Fruit fly (Drosophila melanogaster) whole organism, embryonic: ENCODE data around the gene Or85b.
A peak's percentile ranks its signal among the peaks of the same experiment; 100 is the strongest.

Source experiments
- ATbp ChIP-seq: fragments of 200-800 bp; sonication (Bioruptor generic); optimal IDR thresholded peaks from 2 replicates; lab custom pipeline; 2017; ENCODE audit warnings: missing biosample characterization, mild to moderate bottlenecking, missing genetic modification characterization, missing genetic modification reagents
- Abd-B ChIP-seq: fragments of 200-800 bp; sonication (Bioruptor generic); optimal IDR thresholded peaks from 2 replicates; lab custom pipeline; 2018; ENCODE audit warnings: missing biosample characterization, mild to moderate bottlenecking, missing genetic modification characterization, moderate library complexity
- Aef1 ChIP-seq: fragments of 200-800 bp; sonication (Bioruptor generic); IDR thresholded peaks from 3 replicates; pipeline ENCODE4 v1.3.6; 2022; ENCODE audit warnings: missing biosample characterization, missing genetic modification characterization
- Antp ChIP-seq: fragments of 200-800 bp; sonication (Bioruptor generic); optimal IDR thresholded peaks from 3 replicates; lab custom pipeline; 2016; ENCODE audit warnings: missing biosample characterization, missing genetic modification characterization
- CG10147 ChIP-seq: fragments of 200-800 bp; sonication (Bioruptor generic); optimal IDR thresholded peaks from 2 replicates; lab custom pipeline; 2019; ENCODE audit warnings: missing biosample characterization, mild to moderate bottlenecking, missing genetic modification characterization, moderate library complexity
- CG10366 ChIP-seq: fragments of 200-800 bp; sonication (Bioruptor generic); IDR thresholded peaks from 2 replicates; pipeline ENCODE4 v1.3.6; 2022; ENCODE audit warnings: missing biosample characterization, missing genetic modification characterization
- CG10543 ChIP-seq: fragments of 200-800 bp; sonication (Bioruptor generic); optimal IDR thresholded peaks from 3 replicates; lab custom pipeline; 2017; ENCODE audit warnings: missing biosample characterization, mild to moderate bottlenecking, missing genetic modification characterization, moderate library complexity
- CG11398 ChIP-seq: fragments of 200-800 bp; sonication (Bioruptor generic); optimal IDR thresholded peaks from 2 replicates; lab custom pipeline; 2016; ENCODE audit warnings: missing biosample characterization, missing genetic modification characterization
- CG12391 ChIP-seq: fragments of 200-800 bp; sonication (Bioruptor generic); optimal IDR thresholded peaks from 3 replicates; lab custom pipeline; 2018; ENCODE audit warnings: missing biosample characterization, mild to moderate bottlenecking, missing genetic modification characterization, moderate library complexity
- CG14050 ChIP-seq: fragments of 200-800 bp; sonication (Bioruptor generic); IDR thresholded peaks from 3 replicates; pipeline ENCODE4 v1.3.6; 2022; ENCODE audit warnings: missing biosample characterization, missing genetic modification characterization
- CG14667 ChIP-seq: fragments of 200-800 bp; sonication (Bioruptor generic); IDR thresholded peaks from 2 replicates; pipeline ENCODE4 v1.3.6; 2022; ENCODE audit warnings: missing biosample characterization, missing genetic modification characterization
- CG15073 ChIP-seq: fragments of 200-800 bp; sonication (Bioruptor generic); optimal IDR thresholded peaks from 2 replicates; lab custom pipeline; 2016; ENCODE audit warnings: missing biosample characterization, missing genetic modification characterization
- CG16813 ChIP-seq: fragments of 200-800 bp; sonication (Bioruptor generic); IDR thresholded peaks from 3 replicates; pipeline ENCODE4 v1.3.6; 2022; ENCODE audit warnings: missing biosample characterization, missing genetic modification characterization; ENCODE audit not compliant: partially characterized antibody
- CG16815 ChIP-seq: fragments of 200-800 bp; sonication (Bioruptor generic); optimal IDR thresholded peaks from 3 replicates; lab custom pipeline; 2017; ENCODE audit warnings: missing biosample characterization, mild to moderate bottlenecking, missing genetic modification characterization
- CG17359 ChIP-seq: fragments of 200-800 bp; sonication (Bioruptor generic); optimal IDR thresholded peaks from 3 replicates; lab custom pipeline; 2018; ENCODE audit warnings: missing biosample characterization, mild to moderate bottlenecking, missing genetic modification characterization, moderate library complexity
- CG1792 ChIP-seq: fragments of 200-800 bp; sonication (Bioruptor generic); optimal IDR thresholded peaks from 2 replicates; lab custom pipeline; 2016; ENCODE audit warnings: missing biosample characterization, missing genetic modification characterization
- CG18619 ChIP-seq: fragments of 200-800 bp; sonication (Bioruptor generic); optimal IDR thresholded peaks from 3 replicates; lab custom pipeline; 2017; ENCODE audit warnings: missing biosample characterization, mild to moderate bottlenecking, missing genetic modification characterization
- CG2116 ChIP-seq: fragments of 200-800 bp; sonication (Bioruptor generic); optimal IDR thresholded peaks from 3 replicates; lab custom pipeline; 2018; ENCODE audit warnings: missing biosample characterization, mild to moderate bottlenecking, missing genetic modification characterization
- CG32532 ChIP-seq: fragments of 200-800 bp; sonication (Bioruptor generic); IDR thresholded peaks from 2 replicates; pipeline ENCODE4 v1.3.6; 2022; ENCODE audit warnings: missing biosample characterization, missing genetic modification characterization
- CG3838 ChIP-seq: fragments of 200-800 bp; sonication (Bioruptor generic); optimal IDR thresholded peaks from 3 replicates; lab custom pipeline; 2016; ENCODE audit warnings: missing biosample characterization, missing genetic modification characterization
- CG4360 ChIP-seq: fragments of 200-800 bp; sonication (Bioruptor generic); IDR thresholded peaks from 2 replicates; pipeline ENCODE4 v1.3.6; 2022; ENCODE audit warnings: missing biosample characterization, missing genetic modification characterization
- CG4820 ChIP-seq: fragments of 200-800 bp; sonication (Bioruptor generic); optimal IDR thresholded peaks from 3 replicates; lab custom pipeline; 2016; ENCODE audit warnings: missing biosample characterization, missing genetic modification characterization
- CG6654 ChIP-seq: fragments of 200-800 bp; sonication (Bioruptor generic); optimal IDR thresholded peaks from 2 replicates; lab custom pipeline; 2017; ENCODE audit warnings: missing biosample characterization, mild to moderate bottlenecking, missing genetic modification characterization
- CG6791 ChIP-seq: fragments of 200-800 bp; sonication (Bioruptor generic); IDR thresholded peaks from 3 replicates; pipeline ENCODE4 v1.3.6; 2022; ENCODE audit warnings: missing biosample characterization, missing genetic modification characterization; ENCODE audit not compliant: partially characterized antibody
- CG7987 ChIP-seq: fragments of 200-800 bp; sonication (Bioruptor generic); optimal IDR thresholded peaks from 2 replicates; lab custom pipeline; 2018; ENCODE audit warnings: missing biosample characterization, mild to moderate bottlenecking, missing genetic modification characterization, moderate library complexity
- CG8281 ChIP-seq: fragments of 200-800 bp; sonication (Bioruptor generic); optimal IDR thresholded peaks from 2 replicates; lab custom pipeline; 2018; ENCODE audit warnings: missing biosample characterization, mild to moderate bottlenecking, missing genetic modification characterization, moderate library complexity
- E2f2 ChIP-seq: fragments of 200-800 bp; sonication (Bioruptor generic); IDR thresholded peaks from 2 replicates; pipeline ENCODE4 v1.3.6; 2022; ENCODE audit warnings: missing biosample characterization, missing genetic modification characterization
- HLH4C ChIP-seq: fragments of 200-800 bp; sonication (Bioruptor generic); IDR thresholded peaks from 3 replicates; pipeline ENCODE4 v1.3.6; 2022; ENCODE audit warnings: missing biosample characterization, missing genetic modification characterization; ENCODE audit not compliant: partially characterized antibody
- Hand ChIP-seq: fragments of 200-800 bp; sonication (Bioruptor generic); optimal IDR thresholded peaks from 2 replicates; lab custom pipeline; 2017; ENCODE audit warnings: mild to moderate bottlenecking, missing biosample characterization, missing genetic modification reagents, missing genetic modification characterization
- HmgD ChIP-seq: fragments of 200-800 bp; sonication (Bioruptor generic); optimal IDR thresholded peaks from 3 replicates; lab custom pipeline; 2016; ENCODE audit warnings: missing biosample characterization, missing genetic modification characterization
- Hr39 ChIP-seq: fragments of >200 bp; optimal IDR thresholded peaks from 2 replicates; lab custom pipeline; 2017
- Jarid2 ChIP-seq: fragments of 200-800 bp; sonication (Bioruptor generic); optimal IDR thresholded peaks from 3 replicates; lab custom pipeline; 2017; ENCODE audit warnings: mild to moderate bottlenecking, missing biosample characterization, missing genetic modification reagents, missing genetic modification characterization
- Lim3 ChIP-seq: fragments of 200-800 bp; sonication (Bioruptor generic); IDR thresholded peaks from 2 replicates; pipeline ENCODE4 v1.3.6; 2022; ENCODE audit warnings: missing biosample characterization, missing genetic modification characterization
- Lpt ChIP-seq: fragments of >200 bp; optimal IDR thresholded peaks from 2 replicates; lab custom pipeline; 2018; ENCODE audit warnings: missing biosample characterization, missing genetic modification characterization
- Spps ChIP-seq: fragments of 200-800 bp; sonication (Bioruptor generic); optimal IDR thresholded peaks from 2 replicates; lab custom pipeline; 2018; ENCODE audit warnings: missing biosample characterization, mild to moderate bottlenecking, missing genetic modification characterization
- YL-1 ChIP-seq: fragments of 200-800 bp; sonication (Bioruptor generic); optimal IDR thresholded peaks from 3 replicates; lab custom pipeline; 2017; ENCODE audit warnings: missing biosample characterization, mild to moderate bottlenecking, missing genetic modification characterization
- ato ChIP-seq: fragments of 200-800 bp; sonication (Bioruptor generic); IDR thresholded peaks from 2 replicates; pipeline ENCODE4 v1.3.6; 2022; ENCODE audit warnings: missing biosample characterization, missing genetic modification characterization; ENCODE audit not compliant: partially characterized antibody
- bab2 ChIP-seq: fragments of 200-800 bp; sonication (Bioruptor generic); optimal IDR thresholded peaks from 2 replicates; lab custom pipeline; 2016; ENCODE audit warnings: missing biosample characterization, missing genetic modification characterization
- chinmo ChIP-seq: fragments of 200-800 bp; sonication (Bioruptor generic); IDR thresholded peaks from 4 replicates; pipeline ENCODE4 v1.3.6; 2022; ENCODE audit warnings: missing biosample characterization, missing genetic modification characterization; ENCODE audit not compliant: partially characterized antibody
- crc ChIP-seq: fragments of 200-800 bp; sonication (Bioruptor generic); optimal IDR thresholded peaks from 2 replicates; lab custom pipeline; 2016; ENCODE audit warnings: missing biosample characterization, missing genetic modification characterization
- disco-r ChIP-seq: fragments of 200-800 bp; sonication (Bioruptor generic); optimal IDR thresholded peaks from 2 replicates; lab custom pipeline; 2016; ENCODE audit warnings: missing biosample characterization, missing genetic modification characterization
- grau ChIP-seq: fragments of 200-800 bp; optimal IDR thresholded peaks from 3 replicates; lab custom pipeline; 2019; ENCODE audit warnings: missing biosample characterization, mild to moderate bottlenecking, missing genetic modification characterization, moderate library complexity
- gsb-n ChIP-seq: fragments of 200-800 bp; sonication (Bioruptor generic); optimal IDR thresholded peaks from 3 replicates; lab custom pipeline; 2018; ENCODE audit warnings: missing biosample characterization, mild to moderate bottlenecking, missing genetic modification characterization
- ind ChIP-seq: fragments of 200-800 bp; sonication (Bioruptor generic); optimal IDR thresholded peaks from 3 replicates; lab custom pipeline; 2016; ENCODE audit warnings: missing biosample characterization, missing genetic modification characterization
- jing ChIP-seq: fragments of 200-800 bp; sonication (Bioruptor generic); optimal IDR thresholded peaks from 2 replicates; lab custom pipeline; 2018; ENCODE audit warnings: missing biosample characterization, mild to moderate bottlenecking, missing genetic modification characterization
- lov ChIP-seq, 2 experiments: fragments of 200-800 bp in 1 of 2; fragments of >200 bp in 1 of 2; sonication (Bioruptor generic) in 1 of 2; IDR thresholded peaks in 1 of 2; optimal IDR thresholded peaks in 1 of 2; 2 replicates in 1 of 2; 3 replicates in 1 of 2; pipeline versions ENCODE4 v1.3.6 to Lab custom; 2017 to 2022; ENCODE audit warnings: missing biosample characterization in 1 of 2, missing genetic modification characterization in 1 of 2
- pros ChIP-seq: fragments of 200-800 bp; sonication (Bioruptor generic); optimal IDR thresholded peaks from 3 replicates; lab custom pipeline; 2019; ENCODE audit warnings: missing biosample characterization, mild to moderate bottlenecking, missing genetic modification characterization, moderate library complexity
- sima ChIP-seq: fragments of 200-800 bp; sonication (Bioruptor generic); optimal IDR thresholded peaks from 2 replicates; lab custom pipeline; 2016; ENCODE audit warnings: missing biosample characterization, missing genetic modification characterization
- stwl ChIP-seq: fragments of 200-800 bp; sonication (Bioruptor generic); optimal IDR thresholded peaks from 3 replicates; lab custom pipeline; 2018; ENCODE audit warnings: missing biosample characterization, mild to moderate bottlenecking, missing genetic modification characterization, moderate library complexity
- trh ChIP-seq: fragments of 200-800 bp; sonication (Bioruptor generic); optimal IDR thresholded peaks from 2 replicates; lab custom pipeline; 2016; ENCODE audit warnings: missing biosample characterization, missing genetic modification characterization
- wdn ChIP-seq: fragments of 200-800 bp; sonication (Bioruptor generic); IDR thresholded peaks from 2 replicates; pipeline ENCODE4 v1.3.6; 2022; ENCODE audit warnings: missing biosample characterization, missing genetic modification characterization

The Or85b gene

dm6 chr3R:8517752-8518185 lies 6.6 kb upstream of the Or85b start, which contains the start of gene CG11737 (continued):
- TF ChIP-seq chinmo (GFP tag; lab: Robert Waterston, UW) (peak; percentile 73; the same call in 1 of the 4 replicates), CG17359 (tag; lab: Kevin White, UChicago) (no peak), Lpt (GFP tag; lab: Kevin White, UChicago) (no peak), YL-1 (GFP tag; lab: Kevin White, UChicago) (peak; percentile 17), CG6654 (GFP tag; lab: Kevin White, UChicago) (no peak), crc (no peak), CG14050 (GFP tag; lab: Robert Waterston, UW) (no peak), gsb-n (tag; lab: Kevin White, UChicago) (no peak), CG10147 (GFP tag; lab: Kevin White, UChicago) (no peak), CG7987 (GFP tag; lab: Kevin White, UChicago) (no peak), sima (GFP tag; lab: Kevin White, UChicago) (no peak), jing (GFP tag; lab: Kevin White, UChicago) (no peak), wdn (GFP tag; lab: Robert Waterston, UW) (no peak), Lim3 (no peak), CG10543 (GFP tag; lab: Kevin White, UChicago) (peak; percentile 18), CG1792 (GFP tag; lab: Kevin White, UChicago) (no peak), ato (GFP tag; lab: Robert Waterston, UW) (peak; percentile 68), lov (optimal IDR thresholded peaks at IDR 0.05; lab: Kevin White, UChicago) (no peak), lov (GFP tag; IDR thresholded peaks at IDR 0.05; lab: Robert Waterston, UW) (no peak), disco-r (no peak), CG16815 (GFP tag; lab: Kevin White, UChicago) (no peak), pros (GFP tag; lab: Kevin White, UChicago) (no peak), E2f2 (GFP tag; lab: Robert Waterston, UW) (peak; percentile 99), ind (GFP tag; lab: Kevin White, UChicago) (no peak), CG10366 (GFP tag; lab: Robert Waterston, UW) (0 out of 2 replicates have a peak, but pooled peaks have one; percentile 8), CG16813 (GFP tag; lab: Robert Waterston, UW) (peak; percentile 55; the same call in 1 of the 3 replicates), HLH4C (GFP tag; lab: Robert Waterston, UW) (peak; percentile 86), Antp (peak; percentile 31), CG11398 (GFP tag; lab: Kevin White, UChicago) (no peak), HmgD (GFP tag; lab: Kevin White, UChicago) (peak; percentile 47), CG18619 (GFP tag; lab: Kevin White, UChicago) (no peak), CG6791 (GFP tag; lab: Robert Waterston, UW) (peak; percentile 82), grau (tag; lab: Kevin White, UChicago) (no peak), trh (GFP tag; lab: Kevin White, UChicago) (no peak), Hand (no peak), CG32532 (GFP tag; lab: Robert Waterston, UW) (peak; percentile 6; the same call in 1 of the 2 replicates), ATbp (GFP tag; lab: Kevin White, UChicago) (no peak), CG4360 (GFP tag; lab: Robert Waterston, UW) (peak; percentile 89), CG3838 (GFP tag; lab: Kevin White, UChicago) (no peak), CG4820 (GFP tag; lab: Kevin White, UChicago) (no peak), Abd-B (GFP tag; lab: Kevin White, UChicago) (peak; percentile 57), CG15073 (GFP tag; lab: Kevin White, UChicago) (no peak), CG14667 (GFP tag; lab: Robert Waterston, UW) (no peak), Spps (no peak), CG8281 (tag; lab: Kevin White, UChicago) (no peak), Hr39 (lab: Kevin White, UChicago) (no peak), stwl (tag; lab: Kevin White, UChicago) (peak; percentile 91), CG2116 (GFP tag; lab: Kevin White, UChicago) (peak; percentile 82), Aef1 (GFP tag; lab: Robert Waterston, UW) (no peak), CG12391 (tag; lab: Kevin White, UChicago) (no peak), bab2 (GFP tag; lab: Kevin White, UChicago) (no peak), Jarid2 (peak; percentile 29)
